Worm (Caenorhabditis elegans): ENCODE results near the gene T07F8.1.

ce11 chrII:7155392-7155791 lies 7.2 kb downstream of the T07F8.1 start, which contains the start of gene C27H5.2:
- TF ChIP-seq nhr-11 (tag; optimal IDR thresholded peaks at IDR 0.05) (no peak), mdl-1 (tag; optimal IDR thresholded peaks at IDR 0.05) (no peak), lin-11 (tag; optimal IDR thresholded peaks at IDR 0.05) (no peak), elt-1 (tag; optimal IDR thresholded peaks at IDR 0.05) (no peak), nhr-77 (tag; optimal IDR thresholded peaks at IDR 0.05) (no peak), peb-1 (tag; optimal IDR thresholded peaks at IDR 0.05) (no peak), unc-62 (GFP tag; optimal IDR thresholded peaks at IDR 0.05) (no peak), ztf-11 (tag; optimal IDR thresholded peaks at IDR 0.05) (no peak), ceh-82 (tag; optimal IDR thresholded peaks at IDR 0.05) (no peak), ama-1 (optimal IDR thresholded peaks at IDR 0.05) (peak; percentile 21), nhr-237 (tag; optimal IDR thresholded peaks at IDR 0.05) (no peak), snpc-4 (tag; optimal IDR thresholded peaks at IDR 0.05) (no peak), sma-9 (GFP tag; optimal IDR thresholded peaks at IDR 0.05) (no peak), sma-9 (tag; optimal IDR thresholded peaks at IDR 0.05) (no peak), sma-3 (GFP tag; optimal IDR thresholded peaks at IDR 0.05) (no peak)

Data from whole organism, L2 larva.